Worm (Caenorhabditis elegans) whole organism, L1 larva: ENCODE data around the gene pept-1.

ENCODE experiments used
- C16A3.4 ChIP-seq: fragments of 150-350 bp; optimal IDR thresholded peaks from 2 replicates; lab custom pipeline; 2014; ENCODE audit warnings: missing biosample characterization, missing genetic modification characterization
- Y116A8C.19 ChIP-seq: sonication (generic microtip); optimal IDR thresholded peaks from 2 replicates; lab custom pipeline; 2016; ENCODE audit warnings: missing compliant biosample characterization, missing genetic modification characterization, borderline replicate concordance
- blmp-1 ChIP-seq: fragments of 150-350 bp; optimal IDR thresholded peaks from 2 replicates; lab custom pipeline; 2014; ENCODE audit warnings: missing biosample characterization, missing genetic modification characterization
- ceh-82 ChIP-seq, 3 experiments: fragments of 150-350 bp in 1 of 3; sonication (generic microtip) in 2 of 3; optimal IDR thresholded peaks; 2 replicates each; lab custom pipeline; 2014 to 2017; ENCODE audit warnings: missing biosample characterization in 3 of 3, missing genetic modification characterization in 3 of 3
- ceh-88 ChIP-seq: fragments of 200-800 bp; sonication (Bioruptor generic); IDR thresholded peaks from 2 replicates; pipeline ENCODE4 v1.3.6; 2022; ENCODE audit warnings: missing genetic modification characterization, missing compliant biosample characterization
- ceh-90 ChIP-seq: sonication (generic microtip); optimal IDR thresholded peaks from 2 replicates; lab custom pipeline; 2016; ENCODE audit warnings: missing genetic modification characterization, missing compliant biosample characterization
- dsc-1 ChIP-seq: sonication (generic microtip); optimal IDR thresholded peaks from 2 replicates; lab custom pipeline; 2016; ENCODE audit warnings: mild to moderate bottlenecking, missing genetic modification characterization, missing compliant biosample characterization
- efl-1 ChIP-seq, 4 experiments: fragments of 150-350 bp; optimal IDR thresholded peaks in 3 of 4; peaks in 1 of 4; 1 replicate in 1 of 4; 2 replicates in 3 of 4; lab custom pipeline; 2014; ENCODE audit warnings: missing biosample characterization in 2 of 4, missing genetic modification characterization in 2 of 4, missing genetic modification reagents in 2 of 4
- efl-3 ChIP-seq: fragments of 200-800 bp; sonication (Bioruptor generic); optimal IDR thresholded peaks from 2 replicates; lab custom pipeline; 2018; ENCODE audit warnings: mild to moderate bottlenecking, missing genetic modification characterization, missing compliant biosample characterization
- egl-27 ChIP-seq, 2 experiments: fragments of 150-350 bp in 1 of 2; sonication (generic microtip); optimal IDR thresholded peaks; 3 replicates each; lab custom pipeline; 2017 to 2018; ENCODE audit warnings: missing biosample characterization in 2 of 2, missing genetic modification characterization in 2 of 2, missing genetic modification reagents in 2 of 2
- elt-2 ChIP-seq: sonication (generic microtip); optimal IDR thresholded peaks from 2 replicates; lab custom pipeline; 2016; ENCODE audit warnings: missing genetic modification characterization, mild to moderate bottlenecking, inconsistent platforms, missing compliant biosample characterization, missing genetic modification reagents
- fkh-10 ChIP-seq: sonication (generic microtip); optimal IDR thresholded peaks from 2 replicates; lab custom pipeline; 2017; ENCODE audit warnings: missing biosample characterization, missing genetic modification reagents, missing genetic modification characterization
- fkh-4 ChIP-seq: sonication (generic microtip); optimal IDR thresholded peaks from 2 replicates; lab custom pipeline; 2016; ENCODE audit warnings: missing compliant biosample characterization, missing genetic modification characterization, borderline replicate concordance
- hpl-2 ChIP-seq: fragments of 150-350 bp; optimal IDR thresholded peaks from 2 replicates; lab custom pipeline; 2014; ENCODE audit warnings: missing biosample characterization, missing genetic modification reagents, missing genetic modification characterization
- irx-1 ChIP-seq: sonication (generic microtip); optimal IDR thresholded peaks from 2 replicates; lab custom pipeline; 2016; ENCODE audit warnings: missing genetic modification characterization, missing compliant biosample characterization
- lin-14 ChIP-seq: fragments of 200-800 bp; sonication (Bioruptor generic); optimal IDR thresholded peaks from 2 replicates; lab custom pipeline; 2018; ENCODE audit warnings: mild to moderate bottlenecking, missing genetic modification characterization, moderate library complexity, missing compliant biosample characterization
- lin-35 ChIP-seq, 2 experiments: fragments of 150-350 bp; optimal IDR thresholded peaks; 2 replicates each; lab custom pipeline; 2014; ENCODE audit warnings: missing biosample characterization in 2 of 2, missing genetic modification characterization in 2 of 2, missing genetic modification reagents in 2 of 2
- lir-3 ChIP-seq: sonication (generic microtip); optimal IDR thresholded peaks from 2 replicates; lab custom pipeline; 2016; ENCODE audit warnings: mild to moderate bottlenecking, missing genetic modification characterization, moderate library complexity, missing compliant biosample characterization; ENCODE audit not compliant: poor library complexity
- lsy-2 ChIP-seq, 2 experiments: fragments of 150-350 bp; optimal IDR thresholded peaks; 2 replicates each; lab custom pipeline; 2014; ENCODE audit warnings: missing biosample characterization in 2 of 2, missing genetic modification characterization in 2 of 2
- mef-2 ChIP-seq: fragments of 150-350 bp; optimal IDR thresholded peaks from 2 replicates; lab custom pipeline; 2014; ENCODE audit warnings: missing biosample characterization, missing genetic modification characterization
- mep-1 ChIP-seq: fragments of 150-350 bp; optimal IDR thresholded peaks from 2 replicates; lab custom pipeline; 2014; ENCODE audit warnings: missing biosample characterization, missing genetic modification characterization
- nhr-20 ChIP-seq: sonication (generic microtip); optimal IDR thresholded peaks from 2 replicates; lab custom pipeline; 2016; ENCODE audit warnings: mild to moderate bottlenecking, missing genetic modification characterization, missing compliant biosample characterization
- nhr-28 ChIP-seq: fragments of 150-350 bp; optimal IDR thresholded peaks from 2 replicates; lab custom pipeline; 2014; ENCODE audit warnings: missing biosample characterization, missing genetic modification characterization
- nhr-71 ChIP-seq: sonication (generic microtip); optimal IDR thresholded peaks from 2 replicates; lab custom pipeline; 2016; ENCODE audit warnings: mild to moderate bottlenecking, missing genetic modification characterization, moderate library complexity, missing compliant biosample characterization
- pag-3 ChIP-seq: sonication (generic microtip); optimal IDR thresholded peaks from 2 replicates; lab custom pipeline; 2017; ENCODE audit warnings: missing genetic modification characterization, mild to moderate bottlenecking, missing compliant biosample characterization, antibody characterized with exemption, borderline replicate concordance; ENCODE audit not compliant: insufficient read depth
- pqm-1 ChIP-seq: sonication (generic microtip); optimal IDR thresholded peaks from 3 replicates; lab custom pipeline; 2017; ENCODE audit warnings: missing biosample characterization, missing genetic modification characterization
- rnt-1 ChIP-seq: sonication (generic microtip); optimal IDR thresholded peaks from 2 replicates; lab custom pipeline; 2016; ENCODE audit warnings: mild to moderate bottlenecking, missing genetic modification characterization, moderate library complexity, missing compliant biosample characterization
- snpc-4 ChIP-seq: fragments of 150-350 bp; optimal IDR thresholded peaks from 2 replicates; lab custom pipeline; 2014; ENCODE audit warnings: missing biosample characterization, missing genetic modification characterization
- snu-23 ChIP-seq: sonication (generic microtip); optimal IDR thresholded peaks from 2 replicates; lab custom pipeline; 2016; ENCODE audit warnings: missing genetic modification characterization, missing compliant biosample characterization
- sptf-1 ChIP-seq: fragments of 150-350 bp; optimal IDR thresholded peaks from 2 replicates; lab custom pipeline; 2014; ENCODE audit warnings: missing biosample characterization, missing genetic modification characterization
- sup-37 ChIP-seq: fragments of 200-800 bp; sonication (Bioruptor generic); optimal IDR thresholded peaks from 2 replicates; lab custom pipeline; 2018; ENCODE audit warnings: mild to moderate bottlenecking, missing genetic modification characterization, missing compliant biosample characterization
- swsn-7 ChIP-seq: sonication (generic microtip); optimal IDR thresholded peaks from 2 replicates; lab custom pipeline; 2016; ENCODE audit warnings: missing genetic modification characterization, missing compliant biosample characterization
- unc-86 ChIP-seq: sonication (generic microtip); optimal IDR thresholded peaks from 2 replicates; lab custom pipeline; 2016; ENCODE audit warnings: missing genetic modification characterization, missing compliant biosample characterization
- vab-15 ChIP-seq: sonication (generic microtip); optimal IDR thresholded peaks from 2 replicates; lab custom pipeline; 2017; ENCODE audit warnings: missing genotype, mild to moderate bottlenecking, missing genetic modification characterization, missing compliant biosample characterization
- xbp-1 ChIP-seq: sonication (generic microtip); optimal IDR thresholded peaks from 2 replicates; lab custom pipeline; 2016; ENCODE audit warnings: missing genetic modification characterization, missing compliant biosample characterization
- zip-4 ChIP-seq: fragments of 200-800 bp; sonication (Bioruptor generic); optimal IDR thresholded peaks from 2 replicates; lab custom pipeline; 2018; ENCODE audit warnings: mild to moderate bottlenecking, missing genetic modification characterization, moderate library complexity, missing compliant biosample characterization

pept-1 gene

DNA sequence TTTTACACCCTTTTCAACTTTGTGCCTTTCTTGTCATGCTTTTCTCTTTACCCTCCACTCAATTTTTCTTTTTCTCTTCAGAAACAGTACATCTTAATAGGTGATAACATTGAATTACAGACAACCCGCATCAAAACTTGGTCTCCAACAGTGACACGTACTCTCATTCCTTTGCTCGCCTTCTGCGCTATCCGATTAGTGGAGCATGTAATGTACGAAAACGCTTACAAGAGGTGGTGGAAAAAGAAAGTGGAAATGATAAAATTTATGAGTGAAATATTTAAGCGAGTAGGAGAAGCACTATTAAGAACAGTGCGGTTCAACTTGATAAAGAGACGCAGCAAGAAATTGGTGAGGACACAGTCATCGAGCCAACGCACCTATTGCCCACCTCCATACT lies at the start of gene pept-1:
Gene pept-1 (plus strand): TSS at position 306 of the 400 bp plus-strand sequence.
- TF ChIP-seq nhr-20 (tag; lab: Kevin White, UChicago) (peak; percentile 21), efl-3 (GFP tag; lab: Kevin White, UChicago) (no peak), elt-2 (tag; lab: Kevin White, UChicago) (peak; percentile 96), lin-35 (GFP tag; optimal IDR thresholded peaks at IDR 0.05; lab: Kevin White, UChicago) (peak in 1 of 2 experiments; percentile 44), lsy-2 (tag; optimal IDR thresholded peaks at IDR 0.05; lab: Kevin White, UChicago) (no peak), lin-14 (GFP tag; lab: Kevin White, UChicago) (peak; percentile 26), pqm-1 (tag; lab: Kevin White, UChicago) (peak; percentile 60), irx-1 (no peak), nhr-71 (tag; lab: Kevin White, UChicago) (peak; percentile 12)

DNA sequence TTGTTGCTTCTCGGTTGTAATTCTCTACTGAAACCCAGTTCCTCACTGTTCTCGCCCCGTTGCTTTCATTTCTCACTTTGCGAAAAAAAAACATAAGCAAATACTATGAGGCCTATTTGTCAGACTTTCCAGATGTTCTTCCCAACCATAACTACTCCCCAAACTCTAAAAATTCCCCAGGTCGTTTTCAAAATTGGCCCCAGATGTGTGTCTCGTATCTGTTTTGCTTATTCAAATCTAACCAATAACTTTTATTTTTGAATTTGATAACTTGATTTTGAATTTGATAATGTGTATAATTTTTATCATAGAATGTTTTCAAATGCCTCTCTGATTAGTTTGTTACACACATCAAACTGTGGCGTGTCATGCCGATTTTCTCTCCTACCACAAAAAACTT lies 48.9 kb upstream of the pept-1 start:
- no peak for TF ChIP-seq sptf-1 (tag; lab: Kevin White, UChicago)
- no peak for TF ChIP-seq hpl-2 (GFP tag; lab: Kevin White, UChicago)
- TF ChIP-seq efl-1 (optimal IDR thresholded peaks at IDR 0.05; lab: Kevin White, UChicago): no peak
- TF ChIP-seq efl-1 (GFP tag; optimal IDR thresholded peaks at IDR 0.05 in 1 of 2; lab: Kevin White, UChicago): peak in 1 of 2 experiments; percentile 70
- TF ChIP-seq sup-37 (GFP tag; lab: Kevin White, UChicago): no peak
- TF ChIP-seq nhr-28 (tag; lab: Kevin White, UChicago): no peak
- peak; percentile 81 for TF ChIP-seq dsc-1 (tag; lab: Kevin White, UChicago)
- no peak for TF ChIP-seq ceh-90
- no peak for TF ChIP-seq lin-35 (GFP tag; optimal IDR thresholded peaks at IDR 0.05; lab: Kevin White, UChicago)
- TF ChIP-seq vab-15 (tag; lab: Kevin White, UChicago): no peak
- peak; percentile 65 for TF ChIP-seq fkh-4 (tag; lab: Kevin White, UChicago)

DNA sequence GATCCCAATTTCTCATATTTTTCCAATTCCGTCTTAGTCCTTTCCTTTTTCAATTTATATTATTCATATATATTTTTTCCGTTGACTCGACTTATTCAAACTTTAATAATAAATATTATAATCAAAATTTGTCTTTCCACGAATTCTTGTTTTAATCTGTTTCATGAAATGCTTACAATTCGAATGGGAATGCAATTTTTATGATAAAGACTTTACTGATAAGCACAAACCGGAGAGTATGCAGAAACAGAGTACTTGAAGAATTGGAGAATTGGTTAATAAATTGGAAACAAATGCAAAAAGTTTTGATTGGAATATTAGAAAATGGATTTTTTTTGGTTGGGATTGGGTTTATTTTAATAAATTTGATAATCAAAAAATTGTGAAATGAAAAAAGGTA lies 48.4 kb upstream of the pept-1 start:
- TF ChIP-seq lir-3 (no peak), lin-14 (GFP tag; lab: Kevin White, UChicago) (peak; percentile 30), C16A3.4 (tag; lab: Kevin White, UChicago) (no peak), mep-1 (tag; lab: Kevin White, UChicago) (no peak), elt-2 (tag; lab: Kevin White, UChicago) (peak; percentile 82)
- TF ChIP-seq, all 84 proteins: peak for 2

- TF ChIP-seq lin-14 (GFP tag; lab: Kevin White, UChicago) (no peak), egl-27 (tag; optimal IDR thresholded peaks at IDR 0.05; lab: Kevin White, UChicago) (no peak), unc-86 (tag; lab: Kevin White, UChicago) (no peak), swsn-7 (tag; lab: Kevin White, UChicago) (no peak), ceh-88 (GFP tag; lab: Robert Waterston, UW) (no peak), ceh-90 (no peak), Y116A8C.19 (tag; lab: Kevin White, UChicago) (no peak), pqm-1 (tag; lab: Kevin White, UChicago) (no peak), efl-3 (GFP tag; lab: Kevin White, UChicago) (no peak), pag-3 (tag; lab: Kevin White, UChicago) (no peak), snpc-4 (tag; lab: Kevin White, UChicago) (no peak), rnt-1 (no peak), mef-2 (tag; lab: Kevin White, UChicago) (no peak), blmp-1 (tag; lab: Kevin White, UChicago) (no peak), fkh-10 (GFP tag; lab: Kevin White, UChicago) (no peak), snu-23 (GFP tag; lab: Kevin White, UChicago) (no peak), zip-4 (GFP tag; lab: Kevin White, UChicago) (no peak), ceh-82 (tag; optimal IDR thresholded peaks at IDR 0.05; lab: Kevin White, UChicago) (no peak), xbp-1 (tag; lab: Kevin White, UChicago) (no peak)
Observed at ce11 chrX:6408713-6409112, 48.0 kb upstream of the pept-1 start.
